Fruit fly (Drosophila melanogaster): ENCODE results near the gene SmydA-4.

DNA sequence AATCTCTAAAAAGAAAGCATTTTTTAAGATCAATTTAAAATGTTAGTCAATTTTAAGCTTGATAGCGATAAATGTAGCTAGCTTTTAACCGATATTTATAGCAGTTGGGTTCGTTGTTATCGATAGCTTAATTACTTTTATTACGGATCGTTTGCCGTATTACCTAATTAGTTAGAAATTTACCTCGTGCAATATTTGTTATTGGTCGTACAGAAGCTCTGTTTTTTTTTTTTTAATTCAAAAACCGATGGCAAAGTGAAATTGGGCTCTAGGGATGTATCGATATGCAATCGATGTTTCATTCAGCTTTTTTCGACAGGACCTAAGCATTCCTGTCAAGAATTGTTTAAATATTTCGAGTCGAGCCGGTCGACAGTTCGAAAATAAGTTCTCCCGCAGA, 47.6 kb downstream of the SmydA-4 start, which contains the start of gene CG2061:
- no peak for TF ChIP-seq CTCF (optimal IDR thresholded peaks at IDR 0.05)
- TF ChIP-seq CG8478 (optimal IDR thresholded peaks at IDR 0.05) = no peak

All from S2 (cell line).